Fruit fly (Drosophila melanogaster): ENCODE data around the gene CG31867.

The CG31867 gene

DNA sequence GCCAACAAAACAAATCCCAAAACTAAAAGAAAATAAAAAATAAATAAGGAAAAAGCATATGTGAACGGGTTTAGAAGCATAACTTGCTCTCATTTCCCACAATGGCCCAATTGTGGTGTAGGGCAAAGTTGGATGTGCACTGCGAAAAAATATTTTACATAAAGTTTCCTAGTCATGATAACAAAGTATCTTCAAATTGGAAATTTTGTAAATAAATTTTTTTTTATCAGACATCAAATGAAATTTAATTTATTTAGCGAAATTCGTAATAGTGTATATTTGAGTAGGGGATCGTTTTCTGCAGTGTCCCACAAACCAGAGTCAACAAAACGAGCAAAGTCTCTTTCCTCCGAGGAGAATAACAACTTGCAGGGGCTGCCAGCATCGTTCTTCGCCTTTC, 38.9 kb upstream of the CG31867 start:
- TF ChIP-seq tai (GFP tag; optimal IDR thresholded peaks at IDR 0.05) (no peak), ey (GFP tag; optimal IDR thresholded peaks at IDR 0.05) (peak; percentile 84), Jra (GFP tag; optimal IDR thresholded peaks at IDR 0.05) (peak; percentile 62), Mio (GFP tag; optimal IDR thresholded peaks at IDR 0.05) (peak; percentile 10), dsf (GFP tag; optimal IDR thresholded peaks at IDR 0.05; ENCODE audit: borderline replicate concordance) (no peak), dmrt93B (GFP tag; optimal IDR thresholded peaks at IDR 0.05) (peak; percentile 45), fru (GFP tag; optimal IDR thresholded peaks at IDR 0.05) (peak; percentile 89), OdsH (GFP tag; optimal IDR thresholded peaks at IDR 0.05) (peak; percentile 80), usp (GFP tag; optimal IDR thresholded peaks at IDR 0.05) (no peak), Sp1 (GFP tag; optimal IDR thresholded peaks at IDR 0.05) (peak; percentile 81), rgr (GFP tag; optimal IDR thresholded peaks at IDR 0.05) (peak; percentile 85), HLH106 (tag; optimal IDR thresholded peaks at IDR 0.05) (peak; percentile 73), Dif (GFP tag; optimal IDR thresholded peaks at IDR 0.05; ENCODE audit: partially characterized antibody) (no peak), brk (GFP tag; optimal IDR thresholded peaks at IDR 0.05) (peak; percentile 75), Dfd (GFP tag; optimal IDR thresholded peaks at IDR 0.05) (no peak), foxo (GFP tag; optimal IDR thresholded peaks at IDR 0.05) (peak in 1 of 2 experiments; percentile 89), br (GFP tag; optimal IDR thresholded peaks at IDR 0.05) (peak; percentile 81), woc (GFP tag; optimal IDR thresholded peaks at IDR 0.05) (peak; percentile 78), psq (GFP tag; optimal IDR thresholded peaks at IDR 0.05) (peak; percentile 70), h (GFP tag; optimal IDR thresholded peaks at IDR 0.05) (peak; percentile 88), CG9705 (GFP tag; optimal IDR thresholded peaks at IDR 0.05) (no peak), Hnf4 (GFP tag; optimal IDR thresholded peaks at IDR 0.05) (peak; percentile 85), CG32264 (GFP tag; optimal IDR thresholded peaks at IDR 0.05) (peak; percentile 62), CrebA (GFP tag; optimal IDR thresholded peaks at IDR 0.05; ENCODE audit: borderline replicate concordance) (no peak)

DNA sequence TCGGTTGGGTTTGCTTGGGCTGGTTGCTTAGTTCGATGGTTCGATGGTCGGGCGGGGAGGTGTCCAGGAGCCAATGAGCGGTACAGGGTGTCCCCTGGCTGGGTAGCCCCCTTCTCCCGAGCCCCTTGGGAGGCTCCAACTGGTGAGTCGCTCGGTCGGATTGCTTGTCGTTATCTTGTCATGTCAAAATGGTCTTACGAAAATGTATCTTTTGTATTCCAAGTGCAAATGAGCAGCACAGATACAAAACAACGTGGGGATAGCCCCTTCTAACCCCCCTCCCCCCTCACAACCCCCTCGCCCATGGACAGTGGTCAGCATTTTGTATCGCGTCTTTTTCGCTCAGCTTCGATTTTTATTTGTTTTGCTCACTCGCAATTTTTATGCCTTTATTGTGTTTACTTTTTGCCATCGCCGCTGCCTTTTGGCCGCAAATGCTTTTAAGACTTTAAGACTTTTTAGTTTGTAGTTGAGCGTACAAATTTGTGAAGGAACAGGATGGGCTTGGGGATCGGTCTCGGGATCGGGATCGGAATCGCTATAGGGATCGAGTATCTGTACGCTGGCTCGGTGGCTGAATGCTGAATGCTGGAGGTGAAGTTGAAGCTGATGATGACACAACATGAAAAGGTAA, 37.5 kb upstream of the CG31867 start:
- no peak for TF ChIP-seq h (GFP tag; optimal IDR thresholded peaks at IDR 0.05)
- no peak for TF ChIP-seq Rel (GFP tag; optimal IDR thresholded peaks at IDR 0.05)
- TF ChIP-seq Rel (tag; optimal IDR thresholded peaks at IDR 0.05): peak; percentile 75
- TF ChIP-seq Vsx2 (GFP tag; optimal IDR thresholded peaks at IDR 0.05; ENCODE audit: partially characterized antibody): peak; percentile 69
- no peak for TF ChIP-seq dmrt93B (GFP tag; optimal IDR thresholded peaks at IDR 0.05)
- peak in 1 of 2 experiments; percentile 19 for TF ChIP-seq dl (GFP tag; optimal IDR thresholded peaks at IDR 0.05; ENCODE audit: insufficient read depth in 1 of 2, partially characterized antibody in 2 of 2)
- no peak for TF ChIP-seq CG32264 (GFP tag; optimal IDR thresholded peaks at IDR 0.05)

DNA sequence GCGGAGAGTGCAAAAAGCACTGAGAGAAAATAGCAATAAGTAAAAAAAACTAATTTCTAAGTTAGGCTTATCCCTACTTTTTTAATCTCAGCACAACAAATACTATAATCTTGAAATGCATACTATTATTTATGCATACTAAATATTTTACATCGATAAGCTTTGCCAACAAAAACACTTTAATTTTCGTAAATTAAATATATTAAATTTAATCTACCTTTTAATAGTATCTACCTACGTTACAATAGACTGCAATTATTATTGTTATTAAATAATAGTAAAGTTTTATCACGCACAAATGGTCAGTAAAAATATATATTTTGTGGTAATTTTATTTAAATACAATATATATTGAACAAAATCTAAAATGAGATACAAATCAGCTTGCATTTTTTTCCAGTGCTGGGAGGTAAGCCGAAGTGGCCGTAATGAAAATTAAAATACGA, 37.0 kb upstream of the CG31867 start:
- TF ChIP-seq Jra (GFP tag; optimal IDR thresholded peaks at IDR 0.05) (no peak), Hr78 (GFP tag; optimal IDR thresholded peaks at IDR 0.05) (no peak), brk (GFP tag; optimal IDR thresholded peaks at IDR 0.05) (no peak), lola (GFP tag; optimal IDR thresholded peaks at IDR 0.05) (no peak), jim (GFP tag; optimal IDR thresholded peaks at IDR 0.05) (no peak), Dfd (GFP tag; optimal IDR thresholded peaks at IDR 0.05) (no peak), dmrt93B (GFP tag; optimal IDR thresholded peaks at IDR 0.05) (peak; percentile 73), h (GFP tag; optimal IDR thresholded peaks at IDR 0.05) (peak; percentile 39), Mio (GFP tag; optimal IDR thresholded peaks at IDR 0.05) (no peak), dsf (GFP tag; optimal IDR thresholded peaks at IDR 0.05; ENCODE audit: borderline replicate concordance) (no peak), Hr83 (GFP tag; optimal IDR thresholded peaks at IDR 0.05; ENCODE audit: poor library complexity, severe bottlenecking) (no peak), dl (GFP tag; optimal IDR thresholded peaks at IDR 0.05; ENCODE audit: insufficient read depth in 1 of 2, partially characterized antibody in 2 of 2) (no peak), sv (GFP tag; optimal IDR thresholded peaks at IDR 0.05) (no peak), foxo (GFP tag; optimal IDR thresholded peaks at IDR 0.05) (peak in 1 of 2 experiments; percentile 81), N (GFP tag; optimal IDR thresholded peaks at IDR 0.05) (no peak), CrebA (GFP tag; optimal IDR thresholded peaks at IDR 0.05; ENCODE audit: borderline replicate concordance) (no peak), Sp1 (GFP tag; optimal IDR thresholded peaks at IDR 0.05) (peak; percentile 92), Myc (optimal IDR thresholded peaks at IDR 0.05) (no peak), Rel (GFP tag; optimal IDR thresholded peaks at IDR 0.05) (no peak), Rel (tag; optimal IDR thresholded peaks at IDR 0.05) (no peak), tai (GFP tag; optimal IDR thresholded peaks at IDR 0.05) (no peak), Vsx2 (GFP tag; optimal IDR thresholded peaks at IDR 0.05; ENCODE audit: partially characterized antibody) (no peak), HLH106 (tag; optimal IDR thresholded peaks at IDR 0.05) (peak; percentile 85), CG9705 (GFP tag; optimal IDR thresholded peaks at IDR 0.05) (peak; percentile 32), rgr (GFP tag; optimal IDR thresholded peaks at IDR 0.05) (peak; percentile 70), woc (GFP tag; optimal IDR thresholded peaks at IDR 0.05) (no peak), usp (GFP tag; optimal IDR thresholded peaks at IDR 0.05) (no peak), psq (GFP tag; optimal IDR thresholded peaks at IDR 0.05) (peak; percentile 66), CG32264 (GFP tag; optimal IDR thresholded peaks at IDR 0.05) (no peak), ey (GFP tag; optimal IDR thresholded peaks at IDR 0.05) (peak; percentile 14), OdsH (GFP tag; optimal IDR thresholded peaks at IDR 0.05) (peak; percentile 74), pan (optimal IDR thresholded peaks at IDR 0.05) (no peak), Dif (GFP tag; optimal IDR thresholded peaks at IDR 0.05; ENCODE audit: partially characterized antibody) (no peak), Abd-B (GFP tag; optimal IDR thresholded peaks at IDR 0.05) (no peak), br (GFP tag; optimal IDR thresholded peaks at IDR 0.05) (no peak), sage (GFP tag; optimal IDR thresholded peaks at IDR 0.05) (no peak), GATAd (GFP tag; optimal IDR thresholded peaks at IDR 0.05) (no peak), fru (GFP tag; optimal IDR thresholded peaks at IDR 0.05) (peak; percentile 46), Hnf4 (GFP tag; optimal IDR thresholded peaks at IDR 0.05) (no peak)
